Worm (Caenorhabditis elegans): ENCODE data around the gene rbd-1.

ce11 chrIV:12684826-12685594, 39.8 kb upstream of the rbd-1 start:
- TF ChIP-seq flt-1 (GFP tag; IDR thresholded peaks at IDR 0.05) (no peak), ztf-23 (GFP tag; IDR thresholded peaks at IDR 0.05) (no peak), ztf-29 (GFP tag; IDR thresholded peaks at IDR 0.05) (no peak), klf-2 (GFP tag; conservative IDR thresholded peaks at IDR 0.05) (no peak), T22C8.4 (GFP tag; IDR thresholded peaks at IDR 0.05) (no peak), tab-1 (GFP tag; IDR thresholded peaks at IDR 0.05) (no peak), cog-1 (tag; optimal IDR thresholded peaks at IDR 0.05) (no peak), med-1 (GFP tag; optimal IDR thresholded peaks at IDR 0.05; ENCODE audit: insufficient read depth) (no peak)

All from whole organism, midembryonic.